Fruit fly (Drosophila melanogaster) whole organism, embryonic: ENCODE data around the gene CG2104.

ENCODE experiments used
- CG10654 ChIP-seq: fragments of 200-800 bp; sonication (Bioruptor generic); optimal IDR thresholded peaks from 2 replicates; lab custom pipeline; 2016; ENCODE audit warnings: missing biosample characterization, missing genetic modification characterization
- CG13287 ChIP-seq: fragments of 200-800 bp; sonication (Bioruptor generic); IDR thresholded peaks from 2 replicates; pipeline ENCODE4 v1.3.6; 2022; ENCODE audit warnings: missing biosample characterization, missing genetic modification characterization; ENCODE audit not compliant: partially characterized antibody
- CG15479 ChIP-seq: fragments of 200-800 bp; sonication (Bioruptor generic); optimal IDR thresholded peaks from 3 replicates; lab custom pipeline; 2019; ENCODE audit warnings: missing biosample characterization, mild to moderate bottlenecking, missing genetic modification characterization, moderate library complexity
- CG15514 ChIP-seq: fragments of 200-800 bp; sonication (Bioruptor generic); optimal IDR thresholded peaks from 3 replicates; lab custom pipeline; 2017; ENCODE audit warnings: missing biosample characterization, missing genetic modification characterization, mild to moderate bottlenecking, moderate library complexity, missing genetic modification reagents
- CG1832 ChIP-seq: fragments of 200-800 bp; sonication (Bioruptor generic); optimal IDR thresholded peaks from 2 replicates; lab custom pipeline; 2017; ENCODE audit warnings: missing biosample characterization, mild to moderate bottlenecking, missing genetic modification characterization, inconsistent platforms
- CG18476 ChIP-seq: fragments of 200-800 bp; sonication (Bioruptor generic); optimal IDR thresholded peaks from 2 replicates; lab custom pipeline; 2016; ENCODE audit warnings: missing biosample characterization, mild to moderate bottlenecking, missing genetic modification characterization
- CG32767 ChIP-seq: fragments of 200-800 bp; sonication (Bioruptor generic); IDR thresholded peaks from 2 replicates; pipeline ENCODE4 v1.3.6; 2022; ENCODE audit warnings: missing biosample characterization, missing genetic modification characterization
- CG3407 ChIP-seq: fragments of 200-800 bp; sonication (Bioruptor generic); optimal IDR thresholded peaks from 2 replicates; lab custom pipeline; 2018; ENCODE audit warnings: missing biosample characterization, mild to moderate bottlenecking, missing genetic modification characterization
- CG4328 ChIP-seq: fragments of 200-800 bp; sonication (Bioruptor generic); optimal IDR thresholded peaks from 3 replicates; lab custom pipeline; 2017; ENCODE audit warnings: missing biosample characterization, missing genetic modification reagents, missing genetic modification characterization
- CG6791 ChIP-seq: fragments of 200-800 bp; sonication (Bioruptor generic); IDR thresholded peaks from 3 replicates; pipeline ENCODE4 v1.3.6; 2022; ENCODE audit warnings: missing biosample characterization, missing genetic modification characterization; ENCODE audit not compliant: partially characterized antibody
- CG9215 ChIP-seq: fragments of 200-800 bp; sonication (Bioruptor generic); IDR thresholded peaks from 2 replicates; pipeline ENCODE4 v1.3.6; 2022; ENCODE audit warnings: missing biosample characterization, missing genetic modification characterization
- CG9817 ChIP-seq: fragments of 200-800 bp; sonication (Bioruptor generic); optimal IDR thresholded peaks from 2 replicates; lab custom pipeline; 2018; ENCODE audit warnings: missing biosample characterization, mild to moderate bottlenecking, missing genetic modification characterization, moderate library complexity
- CkIIα-i1 ChIP-seq: fragments of 200-800 bp; sonication (Bioruptor generic); IDR thresholded peaks from 2 replicates; pipeline ENCODE4 v1.3.6; 2022; ENCODE audit warnings: missing biosample characterization, missing genetic modification characterization
- Dip2 ChIP-seq: fragments of 200-800 bp; sonication (Bioruptor generic); IDR thresholded peaks from 2 replicates; pipeline ENCODE4 v1.3.6; 2022; ENCODE audit warnings: missing biosample characterization, missing genetic modification characterization
- E2f2 ChIP-seq: fragments of 200-800 bp; sonication (Bioruptor generic); IDR thresholded peaks from 2 replicates; pipeline ENCODE4 v1.3.6; 2022; ENCODE audit warnings: missing biosample characterization, missing genetic modification characterization
- Eip74EF ChIP-seq, 2 experiments: fragments of 200-800 bp in 1 of 2; fragments of >200 bp in 1 of 2; sonication (Bioruptor generic) in 1 of 2; optimal IDR thresholded peaks; 2 replicates each; lab custom pipeline; 2017 to 2019; ENCODE audit warnings: missing biosample characterization in 2 of 2, missing genetic modification characterization in 2 of 2, mild to moderate bottlenecking in 1 of 2, moderate library complexity in 1 of 2
- Ets97D ChIP-seq: fragments of 200-800 bp; sonication (Bioruptor generic); optimal IDR thresholded peaks from 3 replicates; lab custom pipeline; 2016; ENCODE audit warnings: missing biosample characterization, missing genetic modification characterization
- Gsc ChIP-seq: fragments of 200-800 bp; sonication (Bioruptor generic); IDR thresholded peaks from 2 replicates; pipeline ENCODE4 v1.3.6; 2022; ENCODE audit warnings: missing biosample characterization, missing genetic modification characterization
- Hr78 ChIP-seq, 2 experiments: fragments of 200-800 bp in 1 of 2; fragments of >200 bp in 1 of 2; sonication (Bioruptor generic) in 1 of 2; optimal IDR thresholded peaks; 2 replicates each; lab custom pipeline; 2017 to 2019; ENCODE audit warnings: missing biosample characterization in 2 of 2, missing genetic modification characterization in 2 of 2, mild to moderate bottlenecking in 1 of 2, moderate library complexity in 1 of 2
- Lpt ChIP-seq: fragments of >200 bp; optimal IDR thresholded peaks from 2 replicates; lab custom pipeline; 2018; ENCODE audit warnings: missing biosample characterization, missing genetic modification characterization
- Meics ChIP-seq: fragments of 200-800 bp; sonication (Bioruptor generic); optimal IDR thresholded peaks from 2 replicates; lab custom pipeline; 2017; ENCODE audit warnings: missing biosample characterization, mild to moderate bottlenecking, missing genetic modification characterization
- NC2β ChIP-seq: fragments of 200-800 bp; sonication (Bioruptor generic); optimal IDR thresholded peaks from 2 replicates; lab custom pipeline; 2016; ENCODE audit warnings: missing biosample characterization, missing genetic modification characterization
- Neu2 ChIP-seq: fragments of 200-800 bp; sonication (Bioruptor generic); optimal IDR thresholded peaks from 3 replicates; lab custom pipeline; 2016; ENCODE audit warnings: missing biosample characterization, missing genetic modification characterization, borderline replicate concordance
- Oaz ChIP-seq: fragments of 200-800 bp; sonication (Bioruptor generic); IDR thresholded peaks from 2 replicates; pipeline ENCODE4 v1.3.6; 2022; ENCODE audit warnings: missing biosample characterization, missing genetic modification characterization
- Oli ChIP-seq: fragments of 200-800 bp; sonication (Bioruptor generic); optimal IDR thresholded peaks from 2 replicates; lab custom pipeline; 2018; ENCODE audit warnings: missing biosample characterization, mild to moderate bottlenecking, missing genetic modification characterization, moderate library complexity
- Poxn ChIP-seq: fragments of 200-800 bp; sonication (Bioruptor generic); IDR thresholded peaks from 2 replicates; pipeline ENCODE4 v1.3.6; 2022; ENCODE audit warnings: missing biosample characterization, missing genetic modification characterization
- Ptx1 ChIP-seq: fragments of 200-800 bp; sonication (Bioruptor generic); IDR thresholded peaks from 2 replicates; pipeline ENCODE4 v1.3.6; 2022; ENCODE audit warnings: missing biosample characterization, missing genetic modification characterization
- Side ChIP-seq: fragments of 200-800 bp; sonication (Bioruptor generic); optimal IDR thresholded peaks from 2 replicates; lab custom pipeline; 2016; ENCODE audit warnings: missing biosample characterization, missing genetic modification characterization
- Sox100B ChIP-seq: fragments of 200-800 bp; sonication (Bioruptor generic); optimal IDR thresholded peaks from 3 replicates; lab custom pipeline; 2018; ENCODE audit warnings: missing biosample characterization, mild to moderate bottlenecking, missing genetic modification characterization
- Usf ChIP-seq: fragments of 200-800 bp; sonication (Bioruptor generic); optimal IDR thresholded peaks from 2 replicates; lab custom pipeline; 2017; ENCODE audit warnings: missing genotype, missing biosample characterization, missing genetic modification characterization
- Vsx1 ChIP-seq: fragments of 200-800 bp; sonication (Bioruptor generic); optimal IDR thresholded peaks from 2 replicates; lab custom pipeline; 2017; ENCODE audit warnings: missing biosample characterization, mild to moderate bottlenecking, missing genetic modification characterization, missing genetic modification reagents
- ato ChIP-seq: fragments of 200-800 bp; sonication (Bioruptor generic); IDR thresholded peaks from 2 replicates; pipeline ENCODE4 v1.3.6; 2022; ENCODE audit warnings: missing biosample characterization, missing genetic modification characterization; ENCODE audit not compliant: partially characterized antibody
- caup ChIP-seq: fragments of 200-800 bp; sonication (Bioruptor generic); optimal IDR thresholded peaks from 3 replicates; lab custom pipeline; 2017; ENCODE audit warnings: missing biosample characterization, mild to moderate bottlenecking, missing genetic modification characterization, moderate library complexity; ENCODE audit not compliant: severe bottlenecking
- chn ChIP-seq: fragments of 200-800 bp; sonication (Bioruptor generic); optimal IDR thresholded peaks from 2 replicates; lab custom pipeline; 2016; ENCODE audit warnings: missing biosample characterization, missing genetic modification characterization
- ci ChIP-seq: fragments of 200-800 bp; sonication (Bioruptor generic); IDR thresholded peaks from 3 replicates; pipeline ENCODE4 v1.3.6; 2022; ENCODE audit warnings: missing biosample characterization, missing genetic modification characterization
- crc ChIP-seq: fragments of 200-800 bp; sonication (Bioruptor generic); optimal IDR thresholded peaks from 2 replicates; lab custom pipeline; 2016; ENCODE audit warnings: missing biosample characterization, missing genetic modification characterization
- ewg ChIP-seq: fragments of 200-800 bp; sonication (Bioruptor generic); optimal IDR thresholded peaks from 3 replicates; lab custom pipeline; 2017; ENCODE audit warnings: mild to moderate bottlenecking, missing biosample characterization, missing genetic modification reagents, missing genetic modification characterization
- exex ChIP-seq: fragments of 200-800 bp; sonication (Bioruptor generic); optimal IDR thresholded peaks from 4 replicates; lab custom pipeline; 2018; ENCODE audit warnings: missing biosample characterization, mild to moderate bottlenecking, missing genetic modification characterization, moderate library complexity
- fu2 ChIP-seq: fragments of 200-800 bp; sonication (Bioruptor generic); optimal IDR thresholded peaks from 2 replicates; lab custom pipeline; 2016; ENCODE audit warnings: missing biosample characterization, missing genetic modification characterization
- grn ChIP-seq: fragments of 200-800 bp; sonication (Bioruptor generic); optimal IDR thresholded peaks from 3 replicates; lab custom pipeline; 2017; ENCODE audit warnings: missing biosample characterization, missing genetic modification characterization
- oc ChIP-seq: fragments of 200-800 bp; sonication (Bioruptor generic); optimal IDR thresholded peaks from 2 replicates; lab custom pipeline; 2018; ENCODE audit warnings: missing biosample characterization, mild to moderate bottlenecking, missing genetic modification characterization, moderate library complexity
- onecut ChIP-seq: fragments of 200-800 bp; sonication (Bioruptor generic); IDR thresholded peaks from 2 replicates; pipeline ENCODE4 v1.3.6; 2022; ENCODE audit warnings: missing biosample characterization, missing genetic modification characterization
- org-1 ChIP-seq: fragments of 200-800 bp; sonication (Bioruptor generic); optimal IDR thresholded peaks from 2 replicates; lab custom pipeline; 2017; ENCODE audit warnings: missing biosample characterization, missing genetic modification characterization
- pb ChIP-seq: fragments of 200-800 bp; sonication (Bioruptor generic); optimal IDR thresholded peaks from 3 replicates; lab custom pipeline; 2016; ENCODE audit warnings: missing biosample characterization, missing genetic modification characterization
- sqz ChIP-seq: fragments of 200-800 bp; sonication (Bioruptor generic); optimal IDR thresholded peaks from 3 replicates; lab custom pipeline; 2018; ENCODE audit warnings: missing biosample characterization, mild to moderate bottlenecking, missing genetic modification characterization
- tna ChIP-seq: fragments of 200-800 bp; sonication (Bioruptor generic); IDR thresholded peaks from 2 replicates; pipeline ENCODE4 v1.3.6; 2022; ENCODE audit warnings: missing biosample characterization, missing genetic modification characterization; ENCODE audit not compliant: partially characterized antibody
- zen2 ChIP-seq: fragments of 200-800 bp; sonication (Bioruptor generic); IDR thresholded peaks from 3 replicates; pipeline ENCODE4 v1.3.6; 2022; ENCODE audit warnings: missing biosample characterization, missing genetic modification characterization; ENCODE audit not compliant: partially characterized antibody

CG2104 gene

dm6 chr3R:5668928-5669739 lies 24.0 kb downstream of the CG2104 start, which contains the start of the genes Xe7 and Atg17 (continued):
- peak; percentile 87 for TF ChIP-seq Usf (GFP tag; lab: Kevin White, UChicago)
- peak; percentile 81 for TF ChIP-seq CG18476 (GFP tag; lab: Kevin White, UChicago)
- TF ChIP-seq onecut (GFP tag; lab: Robert Waterston, UW): peak; percentile 56; the same call in 1 of the 2 replicates
- TF ChIP-seq caup: peak; percentile 85
- no peak for TF ChIP-seq grn (GFP tag; lab: Kevin White, UChicago)
- TF ChIP-seq Oaz (GFP tag; lab: Robert Waterston, UW): peak; percentile 84
- TF ChIP-seq crc (GFP tag; lab: Kevin White, UChicago): peak; percentile 56
- TF ChIP-seq pb (GFP tag; lab: Kevin White, UChicago): peak; percentile 69
- peak; percentile 80 for TF ChIP-seq ewg
- TF ChIP-seq CG4328: peak; percentile 92
- TF ChIP-seq Hr78 (GFP tag; optimal IDR thresholded peaks at IDR 0.05; lab: Kevin White, UChicago): no peak
- peak; percentile 89 for TF ChIP-seq Meics (GFP tag; lab: Kevin White, UChicago)
- peak; percentile 62 for TF ChIP-seq Side (GFP tag; lab: Kevin White, UChicago)
- peak; percentile 85 for TF ChIP-seq CG15514 (GFP tag; lab: Kevin White, UChicago)
- no peak for TF ChIP-seq CG1832 (GFP tag; lab: Kevin White, UChicago)
- TF ChIP-seq exex (tag; lab: Kevin White, UChicago): no peak
- TF ChIP-seq Neu2 (GFP tag; lab: Kevin White, UChicago): peak; percentile 27
- peak; percentile 52; the same call in 1 of the 2 replicates for TF ChIP-seq Dip2 (GFP tag; lab: Robert Waterston, UW)
- peak; percentile 92 for TF ChIP-seq fu2 (GFP tag; lab: Kevin White, UChicago)
- peak; percentile 72 for TF ChIP-seq org-1
- TF ChIP-seq tna (GFP tag; lab: Robert Waterston, UW): no peak
- TF ChIP-seq Ets97D (GFP tag; lab: Kevin White, UChicago): peak; percentile 79
- TF ChIP-seq Poxn (GFP tag; lab: Robert Waterston, UW): peak; percentile 80
- no peak for TF ChIP-seq oc (tag; lab: Kevin White, UChicago)
- TF ChIP-seq sqz (GFP tag; lab: Kevin White, UChicago): peak; percentile 87
- 0 out of 3 replicates have a peak, but pooled peaks have one; percentile 52 for TF ChIP-seq CG6791
- peak; percentile 40; the same call in 1 of the 2 replicates for TF ChIP-seq CG13287 (GFP tag; lab: Robert Waterston, UW)
- TF ChIP-seq CkIIα-i1: peak; percentile 49; the same call in 1 of the 2 replicates
- TF ChIP-seq Oli (tag; lab: Kevin White, UChicago): peak; percentile 90
- no peak for TF ChIP-seq CG15479 (GFP tag; lab: Kevin White, UChicago)
- peak; percentile 95 for TF ChIP-seq Ptx1 (GFP tag; lab: Robert Waterston, UW)
- TF ChIP-seq Gsc (GFP tag; lab: Robert Waterston, UW): peak; percentile 77
- peak; percentile 91 for TF ChIP-seq CG10654 (GFP tag; lab: Kevin White, UChicago)
- TF ChIP-seq zen2 (GFP tag; lab: Robert Waterston, UW): no peak; the same call in 2 of the 3 replicates
- peak; percentile 81 for TF ChIP-seq CG32767
- TF ChIP-seq CG9215 (GFP tag; lab: Robert Waterston, UW): peak; percentile 96
- TF ChIP-seq NC2β (GFP tag; lab: Kevin White, UChicago): peak; percentile 80
- peak; percentile 98 for TF ChIP-seq CG9817 (tag; lab: Kevin White, UChicago)
- TF ChIP-seq Lpt (GFP tag; lab: Kevin White, UChicago): no peak
- TF ChIP-seq chn (GFP tag; lab: Kevin White, UChicago): peak; percentile 92
- no peak for TF ChIP-seq Vsx1
- peak; percentile 80 for TF ChIP-seq ci
- TF ChIP-seq Eip74EF (GFP tag; optimal IDR thresholded peaks at IDR 0.05; lab: Kevin White, UChicago): peak in 1 of 2 experiments; percentile 75
- TF ChIP-seq E2f2 (GFP tag; lab: Robert Waterston, UW): peak; percentile 64
- TF ChIP-seq Sox100B: peak; percentile 89
- TF ChIP-seq ato: no peak
- TF ChIP-seq CG3407: peak; percentile 79
